Fruit fly (Drosophila melanogaster) whole organism, embryonic: ENCODE results near the gene Vm32E.

Experiments
- MESR4 ChIP-seq: fragments of 200-800 bp; sonication (Bioruptor generic); optimal IDR thresholded peaks from 2 replicates; lab custom pipeline; 2018; ENCODE audit warnings: missing biosample characterization, mild to moderate bottlenecking, missing genetic modification characterization, moderate library complexity
- corto ChIP-seq: fragments of 200-800 bp; sonication (Bioruptor generic); optimal IDR thresholded peaks from 2 replicates; lab custom pipeline; 2016; ENCODE audit warnings: missing biosample characterization, mild to moderate bottlenecking, missing genetic modification characterization, moderate library complexity
- nau ChIP-seq: fragments of 200-800 bp; sonication (Bioruptor generic); optimal IDR thresholded peaks from 3 replicates; lab custom pipeline; 2017; ENCODE audit warnings: missing biosample characterization, mild to moderate bottlenecking, missing genetic modification characterization, missing genetic modification reagents
- usp ChIP-seq: fragments of >200 bp; optimal IDR thresholded peaks from 2 replicates; lab custom pipeline; 2017; ENCODE audit warnings: missing biosample characterization, missing genetic modification characterization
- wor ChIP-seq: fragments of 200-800 bp; sonication (Bioruptor generic); IDR thresholded peaks from 2 replicates; pipeline ENCODE4 v1.3.6; 2022; ENCODE audit warnings: missing biosample characterization, missing genetic modification characterization

dm6 chr2L:11148969-11149368 is 22.5 kb downstream of the Vm32E start, which contains the start of gene Gyc32E:
- TF ChIP-seq nau (GFP tag; lab: Kevin White, UChicago) (no peak), MESR4 (GFP tag; lab: Kevin White, UChicago) (no peak), usp (no peak), wor (GFP tag; lab: Robert Waterston, UW) (no peak), corto (GFP tag; lab: Kevin White, UChicago) (no peak)
